Fruit fly (Drosophila melanogaster) whole organism, adult: ENCODE measurements around the gene CG11317.

ENCODE experiments used
- CG11617 ChIP-seq: fragments of 200-800 bp; sonication (Bioruptor generic); optimal IDR thresholded peaks from 2 replicates; lab custom pipeline; 2017; ENCODE audit warnings: mild to moderate bottlenecking, missing biosample characterization, missing genetic modification reagents, missing genetic modification characterization
- CG12768 ChIP-seq: fragments of 200-800 bp; sonication (Bioruptor generic); optimal IDR thresholded peaks from 2 replicates; lab custom pipeline; 2017; ENCODE audit warnings: missing biosample characterization, missing genetic modification characterization, mild to moderate bottlenecking, moderate library complexity, missing genetic modification reagents
- CG14711 ChIP-seq: fragments of 200-800 bp; sonication (Bioruptor generic); optimal IDR thresholded peaks from 2 replicates; lab custom pipeline; 2018; ENCODE audit warnings: missing biosample characterization, mild to moderate bottlenecking, missing genetic modification characterization, moderate library complexity
- CG33017 ChIP-seq: fragments of 200-800 bp; sonication (Bioruptor generic); optimal IDR thresholded peaks from 2 replicates; lab custom pipeline; 2018; ENCODE audit warnings: missing biosample characterization, mild to moderate bottlenecking, missing genetic modification characterization, moderate library complexity
- CG5204 ChIP-seq: fragments of 200-800 bp; sonication (Bioruptor generic); optimal IDR thresholded peaks from 2 replicates; lab custom pipeline; 2016; ENCODE audit warnings: missing biosample characterization, missing genetic modification characterization
- CG7101 ChIP-seq: fragments of 200-800 bp; sonication (Bioruptor generic); optimal IDR thresholded peaks from 2 replicates; lab custom pipeline; 2018; ENCODE audit warnings: missing biosample characterization, mild to moderate bottlenecking, missing genetic modification characterization, moderate library complexity
- Clk ChIP-seq: fragments of 200-800 bp; sonication (Bioruptor generic); optimal IDR thresholded peaks from 2 replicates; lab custom pipeline; 2017; ENCODE audit warnings: missing biosample characterization, missing genetic modification characterization
- Crg-1 ChIP-seq: fragments of 200-800 bp; sonication (Bioruptor generic); optimal IDR thresholded peaks from 2 replicates; lab custom pipeline; 2016; ENCODE audit warnings: missing biosample characterization, missing genetic modification characterization
- Hr96 ChIP-seq: fragments of 200-800 bp; sonication (Bioruptor generic); optimal IDR thresholded peaks from 2 replicates; lab custom pipeline; 2016; ENCODE audit warnings: missing biosample characterization, missing genetic modification characterization
- cic ChIP-seq: fragments of 200-800 bp; sonication (Bioruptor generic); optimal IDR thresholded peaks from 2 replicates; lab custom pipeline; 2017; ENCODE audit warnings: missing biosample characterization, mild to moderate bottlenecking, missing genetic modification characterization, moderate library complexity
- ovo ChIP-seq: fragments of 200-800 bp; sonication (Bioruptor generic); optimal IDR thresholded peaks from 2 replicates; lab custom pipeline; 2016; ENCODE audit warnings: missing biosample characterization, missing genetic modification characterization
- tj ChIP-seq: fragments of 200-800 bp; sonication (Bioruptor generic); optimal IDR thresholded peaks from 3 replicates; lab custom pipeline; 2017; ENCODE audit warnings: missing biosample characterization, mild to moderate bottlenecking, missing genetic modification characterization, moderate library complexity

- TF ChIP-seq tj (no peak), CG33017 (tag; lab: Kevin White, UChicago) (no peak), Hr96 (no peak), CG7101 (tag; lab: Kevin White, UChicago) (peak; percentile 3), CG14711 (tag; lab: Kevin White, UChicago) (no peak), CG12768 (GFP tag; lab: Kevin White, UChicago) (no peak), Crg-1 (GFP tag; lab: Kevin White, UChicago) (no peak), CG5204 (GFP tag; lab: Kevin White, UChicago) (no peak), cic (GFP tag; lab: Kevin White, UChicago) (no peak), CG11617 (GFP tag; lab: Kevin White, UChicago) (no peak), ovo (no peak), Clk (GFP tag; lab: Kevin White, UChicago) (no peak)
Measured at dm6 chr3R:31053784-31054221, 43.3 kb downstream of the CG11317 start, which contains the start of gene Chchd3.
